Fruit fly (Drosophila melanogaster) whole organism, prepupa: ENCODE results near the gene S.
A peak's percentile ranks its signal among the peaks of the same experiment; 100 is the strongest.

ENCODE experiments used
- Blimp-1 ChIP-seq: fragments of 200-800 bp; sonication (Bioruptor generic); optimal IDR thresholded peaks from 3 replicates; lab custom pipeline; 2017; ENCODE audit warnings: missing biosample characterization, missing genetic modification characterization, mild to moderate bottlenecking, moderate library complexity, missing genetic modification reagents
- CG10631 ChIP-seq: fragments of 200-800 bp; sonication (Bioruptor generic); optimal IDR thresholded peaks from 2 replicates; lab custom pipeline; 2016; ENCODE audit warnings: missing biosample characterization, missing genetic modification characterization
- CG10669 ChIP-seq: fragments of 200-800 bp; sonication (Bioruptor generic); optimal IDR thresholded peaks from 3 replicates; lab custom pipeline; 2018; ENCODE audit warnings: missing biosample characterization, mild to moderate bottlenecking, missing genetic modification characterization, moderate library complexity
- CG11294 ChIP-seq: fragments of 200-800 bp; sonication (Bioruptor generic); IDR thresholded peaks from 2 replicates; pipeline ENCODE4 v1.3.6; 2022; ENCODE audit warnings: missing biosample characterization, missing genetic modification characterization
- CG11762 ChIP-seq: fragments of 200-800 bp; sonication (Bioruptor generic); optimal IDR thresholded peaks from 3 replicates; lab custom pipeline; 2016; ENCODE audit warnings: missing biosample characterization, missing genetic modification characterization; ENCODE audit not compliant: insufficient read depth
- CG11902 ChIP-seq: fragments of 200-800 bp; sonication (Bioruptor generic); optimal IDR thresholded peaks from 3 replicates; lab custom pipeline; 2016; ENCODE audit warnings: missing biosample characterization, missing genetic modification characterization
- CG15336 ChIP-seq: fragments of 200-800 bp; sonication (Bioruptor generic); IDR thresholded peaks from 2 replicates; pipeline ENCODE4 v1.3.6; 2022; ENCODE audit warnings: missing biosample characterization, missing genetic modification characterization
- CG1621 ChIP-seq: fragments of 200-800 bp; sonication (Bioruptor generic); optimal IDR thresholded peaks from 3 replicates; lab custom pipeline; 2018; ENCODE audit warnings: missing biosample characterization, mild to moderate bottlenecking, missing genetic modification characterization
- CG16779 ChIP-seq: fragments of 200-800 bp; sonication (Bioruptor generic); optimal IDR thresholded peaks from 3 replicates; lab custom pipeline; 2017; ENCODE audit warnings: missing biosample characterization, mild to moderate bottlenecking, missing genetic modification characterization
- CG3032 ChIP-seq: fragments of 200-800 bp; optimal IDR thresholded peaks from 2 replicates; lab custom pipeline; 2019; ENCODE audit warnings: missing biosample characterization, mild to moderate bottlenecking, missing genetic modification characterization, moderate library complexity
- CG32006 ChIP-seq: fragments of 200-800 bp; sonication (Bioruptor generic); optimal IDR thresholded peaks from 3 replicates; lab custom pipeline; 2017; ENCODE audit warnings: missing biosample characterization, mild to moderate bottlenecking, missing genetic modification characterization
- CG34406 ChIP-seq: fragments of 200-800 bp; sonication (Bioruptor generic); optimal IDR thresholded peaks from 3 replicates; lab custom pipeline; 2016; ENCODE audit warnings: missing biosample characterization, missing genetic modification characterization
- CG3919 ChIP-seq: fragments of 200-800 bp; sonication (Bioruptor generic); optimal IDR thresholded peaks from 3 replicates; lab custom pipeline; 2016; ENCODE audit warnings: missing biosample characterization, missing genetic modification characterization
- CG4318 ChIP-seq: fragments of 200-800 bp; sonication (Bioruptor generic); optimal IDR thresholded peaks from 3 replicates; lab custom pipeline; 2017; ENCODE audit warnings: missing biosample characterization, mild to moderate bottlenecking, missing genetic modification characterization
- CG6163 ChIP-seq: fragments of 200-800 bp; sonication (Bioruptor generic); IDR thresholded peaks from 3 replicates; pipeline ENCODE4 v1.3.6; 2022; ENCODE audit warnings: missing biosample characterization, missing genetic modification characterization
- CG6276 ChIP-seq: fragments of 200-800 bp; sonication (Bioruptor generic); optimal IDR thresholded peaks from 2 replicates; lab custom pipeline; 2017; ENCODE audit warnings: missing biosample characterization, mild to moderate bottlenecking, missing genetic modification characterization
- CG6792 ChIP-seq: fragments of 200-800 bp; sonication (Bioruptor generic); optimal IDR thresholded peaks from 3 replicates; lab custom pipeline; 2016; ENCODE audit warnings: missing biosample characterization, missing genetic modification characterization
- CG6854 ChIP-seq: fragments of 200-800 bp; sonication (Bioruptor generic); optimal IDR thresholded peaks from 2 replicates; lab custom pipeline; 2017; ENCODE audit warnings: missing biosample characterization, mild to moderate bottlenecking, missing genetic modification characterization
- CG7368 ChIP-seq: fragments of 200-800 bp; sonication (Bioruptor generic); optimal IDR thresholded peaks from 3 replicates; lab custom pipeline; 2016; ENCODE audit warnings: missing biosample characterization, missing genetic modification characterization
- CG8319 ChIP-seq: fragments of 200-800 bp; sonication (Bioruptor generic); optimal IDR thresholded peaks from 3 replicates; lab custom pipeline; 2016; ENCODE audit warnings: missing biosample characterization, missing genetic modification characterization
- CG8632 ChIP-seq: fragments of 200-800 bp; sonication (Bioruptor generic); optimal IDR thresholded peaks from 3 replicates; lab custom pipeline; 2016; ENCODE audit warnings: missing biosample characterization, missing genetic modification characterization
- CG9139 ChIP-seq: fragments of 200-800 bp; sonication (Bioruptor generic); optimal IDR thresholded peaks from 3 replicates; lab custom pipeline; 2017; ENCODE audit warnings: missing biosample characterization, mild to moderate bottlenecking, missing genetic modification characterization
- Eip75B ChIP-seq: fragments of 200-800 bp; sonication (Bioruptor generic); optimal IDR thresholded peaks from 3 replicates; lab custom pipeline; 2016; ENCODE audit warnings: missing biosample characterization, missing genetic modification characterization
- Eip78C ChIP-seq: fragments of 200-800 bp; sonication (Bioruptor generic); peaks from one replicate; lab custom pipeline; 2016; ENCODE audit warnings: missing biosample characterization, missing genetic modification characterization
- Eip93F ChIP-seq: fragments of 200-800 bp; sonication (Bioruptor generic); optimal IDR thresholded peaks from 2 replicates; lab custom pipeline; 2016; ENCODE audit warnings: missing biosample characterization, mild to moderate bottlenecking, missing genetic modification characterization
- Ets96B ChIP-seq: fragments of 200-800 bp; optimal IDR thresholded peaks from 2 replicates; lab custom pipeline; 2019; ENCODE audit warnings: missing biosample characterization, mild to moderate bottlenecking, missing genetic modification characterization, moderate library complexity
- Gug ChIP-seq: fragments of 200-800 bp; sonication (Bioruptor generic); IDR thresholded peaks from 2 replicates; pipeline ENCODE4 v1.3.6; 2022; ENCODE audit warnings: missing biosample characterization, missing genetic modification characterization
- Hr39 ChIP-seq: fragments of 200-800 bp; sonication (Bioruptor generic); optimal IDR thresholded peaks from 2 replicates; lab custom pipeline; 2016; ENCODE audit warnings: missing biosample characterization, missing genetic modification characterization
- Hr4 ChIP-seq: fragments of 200-800 bp; sonication (Bioruptor generic); optimal IDR thresholded peaks from 3 replicates; lab custom pipeline; 2016; ENCODE audit warnings: missing biosample characterization, missing genetic modification characterization
- Lpt ChIP-seq: fragments of 200-800 bp; sonication (Bioruptor generic); optimal IDR thresholded peaks from 3 replicates; lab custom pipeline; 2016; ENCODE audit warnings: missing biosample characterization, missing genetic modification characterization
- Met ChIP-seq: fragments of 200-800 bp; sonication (Bioruptor generic); optimal IDR thresholded peaks from 3 replicates; lab custom pipeline; 2016; ENCODE audit warnings: missing biosample characterization, missing genetic modification characterization
- OdsH ChIP-seq: fragments of 200-800 bp; sonication (Bioruptor generic); optimal IDR thresholded peaks from 3 replicates; lab custom pipeline; 2016; ENCODE audit warnings: missing biosample characterization, missing genetic modification characterization
- Smox ChIP-seq: fragments of 200-800 bp; sonication (Bioruptor generic); optimal IDR thresholded peaks from 3 replicates; lab custom pipeline; 2016; ENCODE audit warnings: missing biosample characterization, missing genetic modification characterization
- Sox102F ChIP-seq: fragments of 200-800 bp; sonication (Bioruptor generic); optimal IDR thresholded peaks from 2 replicates; lab custom pipeline; 2016; ENCODE audit warnings: missing biosample characterization, mild to moderate bottlenecking, missing genetic modification characterization
- Sox14 ChIP-seq: fragments of 200-800 bp; sonication (Bioruptor generic); optimal IDR thresholded peaks from 3 replicates; lab custom pipeline; 2016; ENCODE audit warnings: missing biosample characterization, missing genetic modification characterization
- Sox15 ChIP-seq: fragments of 200-800 bp; sonication (Bioruptor generic); optimal IDR thresholded peaks from 3 replicates; lab custom pipeline; 2016; ENCODE audit warnings: missing biosample characterization, missing genetic modification characterization
- achi ChIP-seq: fragments of 200-800 bp; sonication (Bioruptor generic); optimal IDR thresholded peaks from 3 replicates; lab custom pipeline; 2016; ENCODE audit warnings: missing biosample characterization, missing genetic modification characterization
- acj6 ChIP-seq: fragments of 200-800 bp; sonication (Bioruptor generic); optimal IDR thresholded peaks from 3 replicates; lab custom pipeline; 2016; ENCODE audit warnings: missing biosample characterization, missing genetic modification characterization
- eg ChIP-seq: fragments of 200-800 bp; sonication (Bioruptor generic); IDR thresholded peaks from 3 replicates; pipeline ENCODE4 v1.3.6; 2022; ENCODE audit warnings: missing biosample characterization, missing genetic modification characterization
- esn ChIP-seq: fragments of 200-800 bp; sonication (Bioruptor generic); optimal IDR thresholded peaks from 2 replicates; lab custom pipeline; 2016; ENCODE audit warnings: missing biosample characterization, mild to moderate bottlenecking, missing genetic modification characterization, moderate library complexity
- fd85E ChIP-seq: fragments of 200-800 bp; sonication (Bioruptor generic); optimal IDR thresholded peaks from 3 replicates; lab custom pipeline; 2016; ENCODE audit warnings: missing biosample characterization, missing genetic modification characterization
- fkh ChIP-seq: fragments of 200-800 bp; sonication (Bioruptor generic); optimal IDR thresholded peaks from 3 replicates; lab custom pipeline; 2017; ENCODE audit warnings: missing biosample characterization, mild to moderate bottlenecking, missing genetic modification characterization, moderate library complexity
- net ChIP-seq: fragments of 200-800 bp; sonication (Bioruptor generic); optimal IDR thresholded peaks from 3 replicates; lab custom pipeline; 2016; ENCODE audit warnings: missing biosample characterization, missing genetic modification characterization
- pdm3 ChIP-seq: fragments of 200-800 bp; sonication (Bioruptor generic); optimal IDR thresholded peaks from 3 replicates; lab custom pipeline; 2016; ENCODE audit warnings: missing biosample characterization, missing genetic modification characterization
- salr ChIP-seq, 2 experiments: fragments of 200-800 bp; sonication (Bioruptor generic); optimal IDR thresholded peaks; 3 replicates each; lab custom pipeline; 2016 to 2018; ENCODE audit warnings: missing biosample characterization in 2 of 2, missing genetic modification characterization in 2 of 2, mild to moderate bottlenecking in 1 of 2
- spab ChIP-seq: fragments of 200-800 bp; sonication (Bioruptor generic); optimal IDR thresholded peaks from 2 replicates; lab custom pipeline; 2017; ENCODE audit warnings: missing biosample characterization, mild to moderate bottlenecking, missing genetic modification characterization, missing genetic modification reagents
- ss ChIP-seq, 2 experiments: fragments of 200-800 bp; sonication (Bioruptor generic); optimal IDR thresholded peaks; 2 replicates in 1 of 2; 3 replicates in 1 of 2; lab custom pipeline; 2017 to 2018; ENCODE audit warnings: mild to moderate bottlenecking in 2 of 2, missing biosample characterization in 2 of 2, missing genetic modification characterization in 2 of 2, moderate library complexity in 1 of 2
- topi ChIP-seq: fragments of 200-800 bp; sonication (Bioruptor generic); optimal IDR thresholded peaks from 3 replicates; lab custom pipeline; 2016; ENCODE audit warnings: missing biosample characterization, missing genetic modification characterization

S gene

dm6 chr2L:1066330-1066729, 11.3 kb downstream of the S start:
- TF ChIP-seq CG32006 (GFP tag; lab: Kevin White, UChicago): no peak
- TF ChIP-seq CG11762 (GFP tag; lab: Kevin White, UChicago): no peak
- no peak for TF ChIP-seq CG15336 (GFP tag; lab: Robert Waterston, UW)
- no peak for TF ChIP-seq CG9139 (GFP tag; lab: Kevin White, UChicago)
- no peak for TF ChIP-seq topi (GFP tag; lab: Kevin White, UChicago)
- TF ChIP-seq acj6 (GFP tag; lab: Kevin White, UChicago): no peak
- TF ChIP-seq Blimp-1 (GFP tag; lab: Kevin White, UChicago): no peak
- no peak for TF ChIP-seq achi (GFP tag; lab: Kevin White, UChicago)
- no peak for TF ChIP-seq pdm3 (GFP tag; lab: Kevin White, UChicago)
- TF ChIP-seq Hr39: no peak
- no peak for TF ChIP-seq CG10669
- no peak for TF ChIP-seq CG16779 (tag; lab: Kevin White, UChicago)
- TF ChIP-seq Sox14: no peak

DNA sequence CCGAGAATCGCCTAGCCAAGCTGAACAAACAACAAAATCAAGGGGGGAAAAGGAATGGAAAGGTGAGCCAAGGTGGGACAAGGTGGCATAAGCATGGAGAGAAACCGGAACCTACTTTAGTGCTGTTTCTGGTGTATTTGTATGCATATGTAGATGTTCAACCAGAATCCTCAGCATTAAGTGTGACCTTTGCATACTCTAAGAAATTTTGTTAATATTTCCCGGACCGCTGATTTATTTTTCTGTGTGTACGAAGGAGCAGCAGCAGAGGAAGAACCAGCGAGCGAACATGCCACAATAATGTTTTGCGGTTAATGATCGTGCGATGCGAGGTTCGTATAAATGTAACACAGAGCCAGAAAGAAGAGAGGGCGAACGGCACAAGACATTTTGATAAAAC, 12.6 kb downstream of the S start:
- peak; percentile 81 for TF ChIP-seq CG3919 (GFP tag; lab: Kevin White, UChicago)
- TF ChIP-seq CG15336 (GFP tag; lab: Robert Waterston, UW): peak; percentile 45
- peak; percentile 73 for TF ChIP-seq acj6 (GFP tag; lab: Kevin White, UChicago)
- peak; percentile 77 for TF ChIP-seq spab (GFP tag; lab: Kevin White, UChicago)
- peak; percentile 73 for TF ChIP-seq CG6854 (GFP tag; lab: Kevin White, UChicago)
- no peak for TF ChIP-seq CG6276
- peak; percentile 75 for TF ChIP-seq Gug (GFP tag; lab: Robert Waterston, UW)
- peak; percentile 83 for TF ChIP-seq CG3032 (tag; lab: Kevin White, UChicago)
- TF ChIP-seq CG34406: peak; percentile 59
- TF ChIP-seq CG8319 (GFP tag; lab: Kevin White, UChicago): peak; percentile 56
- TF ChIP-seq CG1621 (tag; lab: Kevin White, UChicago): peak; percentile 85
- peak; percentile 72 for TF ChIP-seq Eip75B (GFP tag; lab: Kevin White, UChicago)
- TF ChIP-seq CG6792: peak; percentile 71
- TF ChIP-seq Eip78C (GFP tag; lab: Kevin White, UChicago): peak; percentile 95
- TF ChIP-seq CG32006 (GFP tag; lab: Kevin White, UChicago): peak; percentile 67
- peak; percentile 34 for TF ChIP-seq Hr4
- peak; percentile 76 for TF ChIP-seq CG10669
- TF ChIP-seq eg (GFP tag; lab: Robert Waterston, UW): peak; percentile 75
- TF ChIP-seq OdsH (GFP tag; lab: Kevin White, UChicago): peak; percentile 82
- TF ChIP-seq CG9139 (GFP tag; lab: Kevin White, UChicago): peak; percentile 67
- peak; percentile 75 for TF ChIP-seq CG7368 (GFP tag; lab: Kevin White, UChicago)
- peak; percentile 26 for TF ChIP-seq CG16779 (tag; lab: Kevin White, UChicago)
- TF ChIP-seq Lpt (GFP tag; lab: Kevin White, UChicago): peak; percentile 52
- TF ChIP-seq Sox14: peak; percentile 85
- peak; percentile 52 for TF ChIP-seq CG11902 (GFP tag; lab: Kevin White, UChicago)
- peak; percentile 25 for TF ChIP-seq CG4318 (GFP tag; lab: Kevin White, UChicago)
- peak; percentile 79 for TF ChIP-seq Ets96B
- peak; percentile 42 for TF ChIP-seq CG8632 (GFP tag; lab: Kevin White, UChicago)
- peak; percentile 86 for TF ChIP-seq esn (GFP tag; lab: Kevin White, UChicago)
- peak; percentile 86 for TF ChIP-seq Sox102F
- TF ChIP-seq achi (GFP tag; lab: Kevin White, UChicago): peak; percentile 72
- peak; percentile 89 for TF ChIP-seq CG6163
- TF ChIP-seq ss (GFP tag; optimal IDR thresholded peaks at IDR 0.05; lab: Kevin White, UChicago): peak; percentile 71 to 77
- TF ChIP-seq CG11294 (GFP tag; lab: Robert Waterston, UW): no peak
- TF ChIP-seq fd85E: no peak
- peak; percentile 54 to 70 for TF ChIP-seq salr (GFP tag; optimal IDR thresholded peaks at IDR 0.05; lab: Kevin White, UChicago)
- peak; percentile 83 for TF ChIP-seq Smox (GFP tag; lab: Kevin White, UChicago)
- no peak for TF ChIP-seq fkh (GFP tag; lab: Kevin White, UChicago)
- TF ChIP-seq CG10631 (GFP tag; lab: Kevin White, UChicago): peak; percentile 83
- TF ChIP-seq Sox15 (GFP tag; lab: Kevin White, UChicago): peak; percentile 62
- TF ChIP-seq net (GFP tag; lab: Kevin White, UChicago): peak; percentile 67
- peak; percentile 37 for TF ChIP-seq Eip93F
- peak; percentile 82 for TF ChIP-seq topi (GFP tag; lab: Kevin White, UChicago)
- peak; percentile 80 for TF ChIP-seq pdm3 (GFP tag; lab: Kevin White, UChicago)
- peak; percentile 63 for TF ChIP-seq Blimp-1 (GFP tag; lab: Kevin White, UChicago)
- peak; percentile 87 for TF ChIP-seq Met (GFP tag; lab: Kevin White, UChicago)
